Worm (Caenorhabditis elegans) whole organism, late embryonic: ENCODE data around the gene F42A8.1.

Source experiments
- C08G9.2 ChIP-seq: sonication (generic microtip); optimal IDR thresholded peaks from 2 replicates; lab custom pipeline; 2016; ENCODE audit warnings: mild to moderate bottlenecking, missing genetic modification characterization, moderate library complexity, missing compliant biosample characterization
- C38D4.7 ChIP-seq: fragments of 200-800 bp; sonication (Bioruptor generic); optimal IDR thresholded peaks from 2 replicates; lab custom pipeline; 2018; ENCODE audit warnings: mild to moderate bottlenecking, missing genetic modification characterization, moderate library complexity, missing compliant biosample characterization
- F13H6.1 ChIP-seq: sonication (generic microtip); optimal IDR thresholded peaks from 2 replicates; lab custom pipeline; 2016; ENCODE audit warnings: missing genetic modification characterization, missing compliant biosample characterization
- K02D7.2 ChIP-seq: sonication (generic microtip); optimal IDR thresholded peaks from 2 replicates; lab custom pipeline; 2017; ENCODE audit warnings: mild to moderate bottlenecking, missing genetic modification characterization, missing compliant biosample characterization
- K09A11.1 ChIP-seq: sonication (generic microtip); optimal IDR thresholded peaks from 2 replicates; lab custom pipeline; 2017; ENCODE audit warnings: antibody characterized with exemption, mild to moderate bottlenecking, missing genetic modification characterization, missing compliant biosample characterization; ENCODE audit not compliant: insufficient read depth
- Y22D7AL.16 ChIP-seq: sonication (generic microtip); optimal IDR thresholded peaks from 2 replicates; lab custom pipeline; 2016; ENCODE audit warnings: missing genetic modification characterization, missing compliant biosample characterization
- ama-1 ChIP-seq: fragments of 150-350 bp; optimal IDR thresholded peaks from 2 replicates; lab custom pipeline; 2014
- ceh-18 ChIP-seq: sonication (generic microtip); optimal IDR thresholded peaks from 2 replicates; lab custom pipeline; 2016; ENCODE audit warnings: missing genetic modification characterization, missing compliant biosample characterization
- ceh-19 ChIP-seq: fragments of 200-800 bp; sonication (Bioruptor generic); optimal IDR thresholded peaks from 2 replicates; lab custom pipeline; 2018; ENCODE audit warnings: mild to moderate bottlenecking, missing genetic modification characterization, missing compliant biosample characterization
- ceh-2 ChIP-seq: sonication (generic microtip); optimal IDR thresholded peaks from 2 replicates; lab custom pipeline; 2016; ENCODE audit warnings: missing genotype, missing genetic modification characterization, missing compliant biosample characterization
- ceh-24 ChIP-seq: sonication (generic microtip); optimal IDR thresholded peaks from 2 replicates; lab custom pipeline; 2016; ENCODE audit warnings: mild to moderate bottlenecking, missing genetic modification characterization, missing compliant biosample characterization
- ceh-30 ChIP-seq: fragments of 150-350 bp; optimal IDR thresholded peaks from 2 replicates; lab custom pipeline; 2014; ENCODE audit warnings: missing biosample characterization, missing genetic modification characterization
- ceh-31 ChIP-seq: sonication (generic microtip); optimal IDR thresholded peaks from 2 replicates; lab custom pipeline; 2016; ENCODE audit warnings: missing genetic modification characterization, missing compliant biosample characterization
- ceh-34 ChIP-seq: sonication (generic microtip); optimal IDR thresholded peaks from 2 replicates; lab custom pipeline; 2016; ENCODE audit warnings: mild to moderate bottlenecking, missing genetic modification characterization, missing compliant biosample characterization
- ceh-45 ChIP-seq: fragments of 200-800 bp; sonication (Bioruptor generic); IDR thresholded peaks from 2 replicates; pipeline ENCODE4 v1.3.6; 2022; ENCODE audit warnings: missing genetic modification reagents, missing genetic modification characterization, missing compliant biosample characterization
- ceh-6 ChIP-seq: fragments of 200-800 bp; sonication (Bioruptor generic); optimal IDR thresholded peaks from 2 replicates; lab custom pipeline; 2018; ENCODE audit warnings: mild to moderate bottlenecking, missing genetic modification characterization, missing compliant biosample characterization
- che-1 ChIP-seq: sonication (generic microtip); optimal IDR thresholded peaks from 2 replicates; lab custom pipeline; 2016; ENCODE audit warnings: mild to moderate bottlenecking, missing genetic modification characterization, missing compliant biosample characterization
- dmd-4 ChIP-seq: sonication (generic microtip); optimal IDR thresholded peaks from 2 replicates; lab custom pipeline; 2016; ENCODE audit warnings: borderline replicate concordance, missing genetic modification characterization, missing compliant biosample characterization
- dve-1 ChIP-seq: sonication (generic microtip); optimal IDR thresholded peaks from 2 replicates; lab custom pipeline; 2017; ENCODE audit warnings: antibody characterized with exemption, mild to moderate bottlenecking, missing genetic modification characterization, missing compliant biosample characterization
- eyg-1 ChIP-seq: sonication (generic microtip); optimal IDR thresholded peaks from 2 replicates; lab custom pipeline; 2016; ENCODE audit warnings: missing genotype, missing genetic modification characterization, missing compliant biosample characterization
- fax-1 ChIP-seq: sonication (generic microtip); optimal IDR thresholded peaks from 2 replicates; lab custom pipeline; 2016; ENCODE audit warnings: missing genotype, missing genetic modification characterization, missing compliant biosample characterization
- fkh-10 ChIP-seq: fragments of 150-350 bp; optimal IDR thresholded peaks from 2 replicates; lab custom pipeline; 2014; ENCODE audit warnings: missing biosample characterization, missing genetic modification reagents, missing genetic modification characterization
- gmeb-2 ChIP-seq: sonication (generic microtip); optimal IDR thresholded peaks from 2 replicates; lab custom pipeline; 2016; ENCODE audit warnings: missing genetic modification characterization, inconsistent platforms, missing compliant biosample characterization
- hlh-13 ChIP-seq: fragments of 200-800 bp; sonication (Bioruptor generic); optimal IDR thresholded peaks from 2 replicates; lab custom pipeline; 2018; ENCODE audit warnings: mild to moderate bottlenecking, missing genetic modification characterization, missing compliant biosample characterization
- hlh-30 ChIP-seq: sonication (generic microtip); optimal IDR thresholded peaks from 2 replicates; lab custom pipeline; 2017; ENCODE audit warnings: antibody characterized with exemption, missing genetic modification characterization, missing compliant biosample characterization; ENCODE audit not compliant: insufficient read depth
- hlh-6 ChIP-seq: sonication (generic microtip); optimal IDR thresholded peaks from 2 replicates; lab custom pipeline; 2016; ENCODE audit warnings: missing genotype, missing genetic modification characterization, missing compliant biosample characterization
- hlh-8 ChIP-seq: sonication (generic microtip); optimal IDR thresholded peaks from 2 replicates; lab custom pipeline; 2016; ENCODE audit warnings: missing genotype, missing genetic modification characterization, missing compliant biosample characterization
- madf-2 ChIP-seq: sonication (generic microtip); optimal IDR thresholded peaks from 2 replicates; lab custom pipeline; 2017; ENCODE audit warnings: missing genetic modification characterization, missing compliant biosample characterization
- mec-3 ChIP-seq: sonication (generic microtip); optimal IDR thresholded peaks from 2 replicates; lab custom pipeline; 2016; ENCODE audit warnings: borderline replicate concordance, missing genetic modification characterization, missing compliant biosample characterization
- nfya-1 ChIP-seq: sonication (generic microtip); optimal IDR thresholded peaks from 2 replicates; lab custom pipeline; 2017; ENCODE audit warnings: missing genetic modification characterization, mild to moderate bottlenecking, missing compliant biosample characterization, antibody characterized with exemption, moderate library complexity
- nhr-11 ChIP-seq: fragments of 150-350 bp; optimal IDR thresholded peaks from 2 replicates; lab custom pipeline; 2014; ENCODE audit warnings: missing biosample characterization, missing genetic modification characterization
- nhr-232 ChIP-seq: sonication (generic microtip); optimal IDR thresholded peaks from 2 replicates; lab custom pipeline; 2016; ENCODE audit warnings: missing genetic modification characterization, missing compliant biosample characterization
- odd-2 ChIP-seq: sonication (generic microtip); optimal IDR thresholded peaks from 2 replicates; lab custom pipeline; 2017; ENCODE audit warnings: antibody characterized with exemption, mild to moderate bottlenecking, missing genetic modification characterization, missing compliant biosample characterization
- pag-3 ChIP-seq: sonication (generic microtip); optimal IDR thresholded peaks from 2 replicates; lab custom pipeline; 2016; ENCODE audit warnings: missing compliant biosample characterization, missing genetic modification characterization, borderline replicate concordance
- pat-9 ChIP-seq: fragments of 200-800 bp; sonication (Bioruptor generic); optimal IDR thresholded peaks from 2 replicates; lab custom pipeline; 2018; ENCODE audit warnings: mild to moderate bottlenecking, missing genetic modification characterization, moderate library complexity, missing compliant biosample characterization
- pax-1 ChIP-seq: fragments of 150-350 bp; optimal IDR thresholded peaks from 2 replicates; lab custom pipeline; 2014; ENCODE audit warnings: missing biosample characterization, missing genetic modification characterization
- pha-4 ChIP-seq: fragments of 150-350 bp; optimal IDR thresholded peaks from 2 replicates; lab custom pipeline; 2018; ENCODE audit warnings: missing biosample characterization, missing genetic modification reagents, missing genetic modification characterization
- pqm-1 ChIP-seq: sonication (generic microtip); optimal IDR thresholded peaks from 2 replicates; lab custom pipeline; 2016; ENCODE audit warnings: missing genetic modification characterization, missing compliant biosample characterization
- pros-1 ChIP-seq: fragments of 150-350 bp; optimal IDR thresholded peaks from 2 replicates; lab custom pipeline; 2014; ENCODE audit warnings: missing biosample characterization, missing genetic modification reagents, missing genetic modification characterization
- ref-2 ChIP-seq: sonication (generic microtip); optimal IDR thresholded peaks from 2 replicates; lab custom pipeline; 2016; ENCODE audit warnings: missing genetic modification characterization, missing compliant biosample characterization
- tbx-2 ChIP-seq: sonication (generic microtip); optimal IDR thresholded peaks from 2 replicates; lab custom pipeline; 2016; ENCODE audit warnings: missing genetic modification characterization, missing compliant biosample characterization
- ttx-3 ChIP-seq: sonication (generic microtip); optimal IDR thresholded peaks from 2 replicates; lab custom pipeline; 2016; ENCODE audit warnings: missing genetic modification reagents, missing genetic modification characterization, missing compliant biosample characterization
- unc-3 ChIP-seq, 2 experiments: fragments of 200-800 bp in 1 of 2; sonication (Bioruptor generic) in 1 of 2; sonication (generic microtip) in 1 of 2; conservative IDR thresholded peaks in 1 of 2; optimal IDR thresholded peaks in 1 of 2; 2 replicates each; pipeline versions ENCODE4 v1.3.6 to Lab custom; 2016 to 2022; ENCODE audit warnings: missing compliant biosample characterization in 2 of 2, missing genetic modification characterization in 2 of 2, missing genetic modification reagents in 1 of 2
- unc-42 ChIP-seq: sonication (generic microtip); optimal IDR thresholded peaks from 2 replicates; lab custom pipeline; 2016; ENCODE audit warnings: missing genotype, missing genetic modification characterization, missing compliant biosample characterization
- unc-55 ChIP-seq: sonication (generic microtip); optimal IDR thresholded peaks from 2 replicates; lab custom pipeline; 2017; ENCODE audit warnings: missing biosample characterization, missing genetic modification reagents, missing genetic modification characterization
- unc-86 ChIP-seq: sonication (generic microtip); optimal IDR thresholded peaks from 2 replicates; lab custom pipeline; 2016; ENCODE audit warnings: missing genetic modification characterization, missing compliant biosample characterization
- ztf-16 ChIP-seq: sonication (generic microtip); optimal IDR thresholded peaks from 2 replicates; lab custom pipeline; 2017; ENCODE audit warnings: missing genetic modification characterization, missing compliant biosample characterization

The F42A8.1 gene

DNA sequence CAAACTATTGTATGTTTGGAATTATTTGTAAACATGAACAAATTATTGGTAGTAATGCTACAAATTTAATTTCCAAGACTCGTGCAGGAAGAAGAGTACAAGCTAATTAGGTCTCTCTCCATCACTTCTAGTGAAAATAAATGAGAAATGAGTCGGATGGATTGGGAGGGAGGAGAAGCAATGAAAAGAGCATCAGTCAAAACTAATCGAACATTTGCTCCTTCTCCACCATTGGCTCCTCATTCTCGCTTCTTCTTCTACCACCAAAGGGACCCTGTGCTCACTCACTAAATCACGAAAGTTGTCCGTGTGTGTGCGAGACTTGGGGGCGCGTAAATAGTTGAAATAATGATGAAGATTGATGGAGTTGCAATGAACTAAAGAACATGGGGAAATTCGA lies 39.6 kb downstream of the F42A8.1 start (continued):
- no peak for TF ChIP-seq fkh-10 (GFP tag; lab: Kevin White, UChicago)
- no peak for TF ChIP-seq eyg-1 (tag; lab: Kevin White, UChicago)
- no peak for TF ChIP-seq F13H6.1 (tag; lab: Kevin White, UChicago)
- no peak for TF ChIP-seq pqm-1 (tag; lab: Kevin White, UChicago)
- TF ChIP-seq dve-1, result no peak
- no peak for TF ChIP-seq pros-1
- TF ChIP-seq hlh-13, result no peak
- no peak for TF ChIP-seq hlh-6 (tag; lab: Kevin White, UChicago)
- TF ChIP-seq ceh-18 (tag; lab: Kevin White, UChicago), result no peak
- no peak for TF ChIP-seq gmeb-2
- TF ChIP-seq nhr-11 (tag; lab: Kevin White, UChicago), result no peak
- TF ChIP-seq nhr-232 (tag; lab: Kevin White, UChicago), result no peak
- TF ChIP-seq ceh-31, result peak; percentile 52
- TF ChIP-seq ama-1 (lab: Kevin White, UChicago), result no peak
- no peak for TF ChIP-seq ztf-16 (tag; lab: Kevin White, UChicago)
- TF ChIP-seq ceh-45 (GFP tag; lab: Robert Waterston, UW), result no peak
- no peak for TF ChIP-seq hlh-8 (tag; lab: Kevin White, UChicago)
- TF ChIP-seq mec-3, result no peak
- TF ChIP-seq hlh-30 (tag; lab: Kevin White, UChicago), result no peak
- no peak for TF ChIP-seq ttx-3
- no peak for TF ChIP-seq ceh-19 (GFP tag; lab: Kevin White, UChicago)
- peak; percentile 94 for TF ChIP-seq unc-42 (tag; lab: Kevin White, UChicago)
- TF ChIP-seq tbx-2 (tag; lab: Kevin White, UChicago), result no peak
- no peak for TF ChIP-seq ref-2 (tag; lab: Kevin White, UChicago)
- no peak for TF ChIP-seq unc-86
- no peak for TF ChIP-seq ceh-6 (GFP tag; lab: Kevin White, UChicago)
- TF ChIP-seq Y22D7AL.16 (tag; lab: Kevin White, UChicago), result no peak
- TF ChIP-seq K09A11.1, result no peak
- TF ChIP-seq madf-2 (tag; lab: Kevin White, UChicago), result no peak
- no peak for TF ChIP-seq pha-4
- TF ChIP-seq C08G9.2 (tag; lab: Kevin White, UChicago), result no peak
- no peak for TF ChIP-seq pag-3 (tag; lab: Kevin White, UChicago)
- TF ChIP-seq pax-1 (tag; lab: Kevin White, UChicago), result no peak
- no peak for TF ChIP-seq ceh-30 (tag; lab: Kevin White, UChicago)
- no peak for TF ChIP-seq unc-3 (GFP tag; conservative IDR thresholded peaks at IDR 0.05; lab: Robert Waterston, UW)
- no peak for TF ChIP-seq unc-3 (tag; optimal IDR thresholded peaks at IDR 0.05; lab: Kevin White, UChicago)
- no peak for TF ChIP-seq ceh-2
- TF ChIP-seq che-1 (tag; lab: Kevin White, UChicago), result no peak
- no peak for TF ChIP-seq fax-1
- TF ChIP-seq odd-2 (tag; lab: Kevin White, UChicago), result no peak
- TF ChIP-seq K02D7.2 (tag; lab: Kevin White, UChicago), result no peak
- no peak for TF ChIP-seq pat-9 (tag; lab: Kevin White, UChicago)
- no peak for TF ChIP-seq ceh-24 (tag; lab: Kevin White, UChicago)

DNA sequence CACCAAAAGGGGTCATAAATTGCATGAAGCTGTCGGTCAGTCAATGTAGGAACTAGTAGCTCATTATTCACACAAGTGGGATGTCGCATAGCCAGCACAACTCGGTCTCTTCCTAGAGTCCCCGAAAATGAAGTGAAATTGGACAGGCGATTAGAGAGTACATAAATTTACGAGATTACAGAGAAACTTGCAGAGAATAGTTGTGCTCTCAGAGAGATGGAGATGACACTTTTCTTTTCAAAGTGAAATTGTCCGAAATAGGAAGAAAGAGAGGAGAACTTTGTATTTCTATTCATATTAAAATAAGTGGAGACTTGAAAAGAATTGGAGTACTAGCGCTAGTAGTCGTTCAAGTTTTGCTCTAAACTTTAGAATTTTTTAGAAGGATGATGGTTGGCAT lies 40.8 kb downstream of the F42A8.1 start:
- TF ChIP-seq C38D4.7 (GFP tag; lab: Kevin White, UChicago) (no peak), dmd-4 (no peak), unc-55 (GFP tag; lab: Kevin White, UChicago) (peak; percentile 4), unc-42 (tag; lab: Kevin White, UChicago) (peak; percentile 65), nhr-232 (tag; lab: Kevin White, UChicago) (no peak), nfya-1 (tag; lab: Kevin White, UChicago) (no peak), ceh-34 (tag; lab: Kevin White, UChicago) (peak; percentile 27), che-1 (tag; lab: Kevin White, UChicago) (no peak)
